Worm (Caenorhabditis elegans) whole organism, L3 larva: ENCODE data around the gene parg-1.

ENCODE experiments used
- pha-4 ChIP-seq: fragments of 150-350 bp; optimal IDR thresholded peaks from 2 replicates; lab custom pipeline; 2014; ENCODE audit warnings: missing biosample characterization, missing genetic modification reagents, missing genetic modification characterization
- skn-1 ChIP-seq: fragments of 150-350 bp; optimal IDR thresholded peaks from 2 replicates; lab custom pipeline; 2014; ENCODE audit warnings: missing biosample characterization, missing genetic modification characterization
- snpc-4 ChIP-seq: fragments of 150-350 bp; optimal IDR thresholded peaks from 2 replicates; lab custom pipeline; 2014; ENCODE audit warnings: missing biosample characterization, missing genetic modification characterization
- unc-62 ChIP-seq: fragments of 150-350 bp; sonication (generic microtip); optimal IDR thresholded peaks from 4 replicates; lab custom pipeline; 2014; ENCODE audit warnings: missing biosample characterization, missing genetic modification reagents, missing genetic modification characterization

- TF ChIP-seq unc-62 (GFP tag; lab: Kevin White, UChicago) (no peak), pha-4 (tag; lab: Kevin White, UChicago) (no peak), snpc-4 (tag; lab: Kevin White, UChicago) (no peak), skn-1 (tag; lab: Kevin White, UChicago) (no peak)
Measured at ce11 chrIV:8778045-8778444, 32.0 kb downstream of the parg-1 start, which contains the start of gene C33D9.6.
